Worm (Caenorhabditis elegans) whole organism, early embryonic: Measurements from ENCODE around the gene scl-26.

Source experiments
- F13C5.2 ChIP-seq: sonication (generic microtip); optimal IDR thresholded peaks from 2 replicates; lab custom pipeline; 2017; ENCODE audit warnings: mild to moderate bottlenecking, missing genetic modification characterization, inconsistent platforms, missing compliant biosample characterization
- aly-1 ChIP-seq: sonication (generic microtip); optimal IDR thresholded peaks from 2 replicates; lab custom pipeline; 2016; ENCODE audit warnings: missing genetic modification characterization, missing compliant biosample characterization
- ama-1 ChIP-seq: fragments of 150-350 bp; optimal IDR thresholded peaks from 2 replicates; lab custom pipeline; 2014
- ceh-36 ChIP-seq: sonication (generic microtip); optimal IDR thresholded peaks from 2 replicates; lab custom pipeline; 2016; ENCODE audit warnings: missing genetic modification characterization, inconsistent platforms, missing compliant biosample characterization
- flt-1 ChIP-seq: fragments of 200-800 bp; sonication (Bioruptor generic); IDR thresholded peaks from 2 replicates; pipeline ENCODE4 v1.3.6; 2022; ENCODE audit warnings: missing genetic modification characterization, missing compliant biosample characterization
- hmg-4 ChIP-seq: fragments of 200-800 bp; sonication (Bioruptor generic); optimal IDR thresholded peaks from 2 replicates; lab custom pipeline; 2018; ENCODE audit warnings: mild to moderate bottlenecking, missing genetic modification characterization, missing compliant biosample characterization
- hnd-1 ChIP-seq: sonication (generic microtip); optimal IDR thresholded peaks from 2 replicates; lab custom pipeline; 2016; ENCODE audit warnings: missing genetic modification characterization, missing compliant biosample characterization
- scrt-1 ChIP-seq: fragments of 200-800 bp; sonication (Bioruptor generic); IDR thresholded peaks from 2 replicates; pipeline ENCODE4 v1.3.6; 2022; ENCODE audit warnings: missing genetic modification characterization, missing compliant biosample characterization
- tra-4 ChIP-seq: sonication (generic microtip); optimal IDR thresholded peaks from 2 replicates; lab custom pipeline; 2017; ENCODE audit warnings: missing genetic modification characterization, missing compliant biosample characterization

- TF ChIP-seq ama-1 (no peak), F13C5.2 (tag; lab: Kevin White, UChicago) (no peak), scrt-1 (no peak), tra-4 (tag; lab: Kevin White, UChicago) (no peak), hmg-4 (GFP tag; lab: Kevin White, UChicago) (no peak), ceh-36 (tag; lab: Kevin White, UChicago) (no peak), hnd-1 (tag; lab: Kevin White, UChicago) (no peak), aly-1 (tag; lab: Kevin White, UChicago) (no peak), flt-1 (GFP tag; lab: Robert Waterston, UW) (no peak)
Observed at ce11 chrV:7551821-7552220, 49.5 kb downstream of the scl-26 start, which contains the start of gene F19F10.3.
